Worm (Caenorhabditis elegans): ENCODE measurements around the gene ttr-19.
A peak's percentile ranks its signal among the peaks of the same experiment; 100 is the strongest.

The ttr-19 gene

ce11 chrV:10212027-10212426 is 15.2 kb downstream of the ttr-19 start, which contains the start of gene zhit-3:
TSS of gene zhit-3 (minus strand) at chrV:10212127.
- TF ChIP-seq hlh-1 (tag; optimal IDR thresholded peaks at IDR 0.05) (no peak), M03D4.4 (tag; optimal IDR thresholded peaks at IDR 0.05) (no peak), ces-1 (GFP tag; optimal IDR thresholded peaks at IDR 0.05) (no peak), lsy-2 (tag; optimal IDR thresholded peaks at IDR 0.05) (no peak), tbx-8 (GFP tag; optimal IDR thresholded peaks at IDR 0.05) (no peak), unc-62 (GFP tag; optimal IDR thresholded peaks at IDR 0.05) (no peak), zip-8 (tag; optimal IDR thresholded peaks at IDR 0.05) (no peak), sem-2 (GFP tag; optimal IDR thresholded peaks at IDR 0.05) (no peak), nhr-28 (tag; optimal IDR thresholded peaks at IDR 0.05) (no peak)

ce11 chrV:10210244-10210643 is 17.0 kb downstream of the ttr-19 start, which contains the start of gene tftc-3:
TSS of gene tftc-3 (minus strand) at chrV:10210344.
- no peak for TF ChIP-seq mep-1 (tag; optimal IDR thresholded peaks at IDR 0.05)
- TF ChIP-seq drap-1 (GFP tag; optimal IDR thresholded peaks at IDR 0.05) = no peak
- TF ChIP-seq nhr-2 (tag; optimal IDR thresholded peaks at IDR 0.05) = no peak
- TF ChIP-seq blmp-1 (tag; optimal IDR thresholded peaks at IDR 0.05) = no peak
- TF ChIP-seq unc-62 (GFP tag; optimal IDR thresholded peaks at IDR 0.05) = no peak
- TF ChIP-seq ces-1 (GFP tag; optimal IDR thresholded peaks at IDR 0.05) = no peak
- no peak for TF ChIP-seq snpc-4 (tag; optimal IDR thresholded peaks at IDR 0.05)
- no peak for TF ChIP-seq ceh-83 (GFP tag; optimal IDR thresholded peaks at IDR 0.05)

- TF ChIP-seq lin-32 (GFP tag; optimal IDR thresholded peaks at IDR 0.05) = no peak
- no peak for TF ChIP-seq elt-1 (tag; optimal IDR thresholded peaks at IDR 0.05; ENCODE audit: borderline replicate concordance, insufficient read depth)
- no peak for TF ChIP-seq hlh-1 (tag; optimal IDR thresholded peaks at IDR 0.05)
Measured at ce11 chrV:10206502-10206901, 20.7 kb downstream of the ttr-19 start, which contains the start of gene rpc-25. TSS of gene rpc-25 (minus strand) at chrV:10206602.

- TF ChIP-seq ham-2 (GFP tag; optimal IDR thresholded peaks at IDR 0.05) = no peak
- no peak for TF ChIP-seq bed-3 (GFP tag; optimal IDR thresholded peaks at IDR 0.05)
- TF ChIP-seq drap-1 (GFP tag; optimal IDR thresholded peaks at IDR 0.05) = no peak
- TF ChIP-seq snpc-4 (tag; optimal IDR thresholded peaks at IDR 0.05) = no peak
- no peak for TF ChIP-seq hlh-1 (tag; optimal IDR thresholded peaks at IDR 0.05)
- TF ChIP-seq cnd-1 (tag; optimal IDR thresholded peaks at IDR 0.05) = no peak
- TF ChIP-seq zip-8 (tag; optimal IDR thresholded peaks at IDR 0.05) = no peak
- TF ChIP-seq lin-13 (tag; optimal IDR thresholded peaks at IDR 0.05) = no peak
- no peak for TF ChIP-seq mep-1 (tag; optimal IDR thresholded peaks at IDR 0.05)
- no peak for TF ChIP-seq flh-1 (GFP tag; optimal IDR thresholded peaks at IDR 0.05)
- no peak for TF ChIP-seq nhr-76 (tag; optimal IDR thresholded peaks at IDR 0.05)
- no peak for TF ChIP-seq nhr-12 (tag; optimal IDR thresholded peaks at IDR 0.05)
- no peak for TF ChIP-seq pha-4 (tag; optimal IDR thresholded peaks at IDR 0.05)
- TF ChIP-seq elt-3 (tag; optimal IDR thresholded peaks at IDR 0.05) = no peak
- TF ChIP-seq M03D4.4 (tag; optimal IDR thresholded peaks at IDR 0.05) = no peak
Measured at ce11 chrV:10205483-10205882, 21.8 kb downstream of the ttr-19 start, which contains the start of gene ZK856.16. TSS of gene ZK856.16 (minus strand) at chrV:10205583.

ce11 chrV:10204863-10205338 is 22.3 kb downstream of the ttr-19 start, which contains the start of the genes ZK856.19 and ZK856.11:
TSS of gene ZK856.19 (minus strand) at chrV:10204913.
TSS of gene ZK856.11 (minus strand) at chrV:10204938.
- no peak for TF ChIP-seq ceh-83 (GFP tag; optimal IDR thresholded peaks at IDR 0.05)
- TF ChIP-seq lsy-2 (tag; optimal IDR thresholded peaks at IDR 0.05) = peak; percentile 62
- peak; percentile 65 for TF ChIP-seq unc-120 (tag; optimal IDR thresholded peaks at IDR 0.05; ENCODE audit: poor library complexity, severe bottlenecking)
- peak; percentile 37 for TF ChIP-seq pha-4 (tag; optimal IDR thresholded peaks at IDR 0.05)

- TF ChIP-seq unc-120 (tag; optimal IDR thresholded peaks at IDR 0.05; ENCODE audit: poor library complexity, severe bottlenecking) (no peak), ces-1 (GFP tag; optimal IDR thresholded peaks at IDR 0.05) (no peak), mep-1 (tag; optimal IDR thresholded peaks at IDR 0.05) (no peak), unc-39 (tag; optimal IDR thresholded peaks at IDR 0.05) (no peak), drap-1 (GFP tag; optimal IDR thresholded peaks at IDR 0.05) (no peak), M03D4.4 (tag; optimal IDR thresholded peaks at IDR 0.05) (no peak), ztf-11 (tag; optimal IDR thresholded peaks at IDR 0.05) (no peak), nhr-28 (tag; optimal IDR thresholded peaks at IDR 0.05) (no peak)
Measured at ce11 chrV:10203435-10204009, 23.7 kb downstream of the ttr-19 start, which contains the start of gene chpf-1. TSS of gene chpf-1 (minus strand) at chrV:10203485.
